Worm (Caenorhabditis elegans): ENCODE data around the gene F21D5.6.

DNA sequence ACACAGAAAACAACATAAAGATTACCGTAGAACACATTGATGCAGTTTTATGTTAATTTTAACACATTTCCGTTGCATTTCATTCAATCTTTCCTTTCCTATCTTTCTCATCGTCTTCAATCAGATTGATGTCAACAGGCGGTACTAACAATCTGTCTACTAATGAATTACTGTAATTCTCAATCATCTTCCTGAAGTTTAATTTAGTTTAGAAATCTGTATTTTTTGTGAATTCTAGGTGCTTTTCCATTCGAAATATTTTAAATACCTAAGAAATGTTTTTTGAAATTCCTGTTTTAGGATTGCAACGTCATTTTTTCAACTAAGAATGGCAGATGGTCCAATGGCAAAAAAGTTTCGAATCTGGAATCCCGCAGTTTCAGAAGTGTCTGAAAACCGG, 17.5 kb downstream of the F21D5.6 start, which contains the start of gene F21D5.9:
- TF ChIP-seq W03F9.2 (tag; optimal IDR thresholded peaks at IDR 0.05) (no peak), dao-5 (tag; optimal IDR thresholded peaks at IDR 0.05) (no peak)

Measured in whole organism, L4/young adult.